Fruit fly (Drosophila melanogaster): ENCODE measurements around the gene CG7692.

dm6 chr3L:17322541-17322940 is 29.1 kb upstream of the CG7692 start, which contains the start of gene CG13724:
- TF ChIP-seq ttk (optimal IDR thresholded peaks at IDR 0.05), result no peak
- no peak for TF ChIP-seq Sin3A (optimal IDR thresholded peaks at IDR 0.05)
- no peak for TF ChIP-seq psq (optimal IDR thresholded peaks at IDR 0.05)

Measured in Kc167 (cell line).